Fruit fly (Drosophila melanogaster) whole organism, prepupa: ENCODE results near the gene alpha-Est6.

Experiments
- Blimp-1 ChIP-seq: fragments of 200-800 bp; sonication (Bioruptor generic); optimal IDR thresholded peaks from 3 replicates; lab custom pipeline; 2017; ENCODE audit warnings: missing biosample characterization, missing genetic modification characterization, mild to moderate bottlenecking, moderate library complexity, missing genetic modification reagents
- CG10631 ChIP-seq: fragments of 200-800 bp; sonication (Bioruptor generic); optimal IDR thresholded peaks from 2 replicates; lab custom pipeline; 2016; ENCODE audit warnings: missing biosample characterization, missing genetic modification characterization
- CG10669 ChIP-seq: fragments of 200-800 bp; sonication (Bioruptor generic); optimal IDR thresholded peaks from 3 replicates; lab custom pipeline; 2018; ENCODE audit warnings: missing biosample characterization, mild to moderate bottlenecking, missing genetic modification characterization, moderate library complexity
- CG11294 ChIP-seq: fragments of 200-800 bp; sonication (Bioruptor generic); IDR thresholded peaks from 2 replicates; pipeline ENCODE4 v1.3.6; 2022; ENCODE audit warnings: missing biosample characterization, missing genetic modification characterization
- CG11762 ChIP-seq: fragments of 200-800 bp; sonication (Bioruptor generic); optimal IDR thresholded peaks from 3 replicates; lab custom pipeline; 2016; ENCODE audit warnings: missing biosample characterization, missing genetic modification characterization; ENCODE audit not compliant: insufficient read depth
- CG11902 ChIP-seq: fragments of 200-800 bp; sonication (Bioruptor generic); optimal IDR thresholded peaks from 3 replicates; lab custom pipeline; 2016; ENCODE audit warnings: missing biosample characterization, missing genetic modification characterization
- CG15336 ChIP-seq: fragments of 200-800 bp; sonication (Bioruptor generic); IDR thresholded peaks from 2 replicates; pipeline ENCODE4 v1.3.6; 2022; ENCODE audit warnings: missing biosample characterization, missing genetic modification characterization
- CG1621 ChIP-seq: fragments of 200-800 bp; sonication (Bioruptor generic); optimal IDR thresholded peaks from 3 replicates; lab custom pipeline; 2018; ENCODE audit warnings: missing biosample characterization, mild to moderate bottlenecking, missing genetic modification characterization
- CG16779 ChIP-seq: fragments of 200-800 bp; sonication (Bioruptor generic); optimal IDR thresholded peaks from 3 replicates; lab custom pipeline; 2017; ENCODE audit warnings: missing biosample characterization, mild to moderate bottlenecking, missing genetic modification characterization
- CG3032 ChIP-seq: fragments of 200-800 bp; optimal IDR thresholded peaks from 2 replicates; lab custom pipeline; 2019; ENCODE audit warnings: missing biosample characterization, mild to moderate bottlenecking, missing genetic modification characterization, moderate library complexity
- CG31627 ChIP-seq: fragments of 200-800 bp; sonication (Bioruptor generic); optimal IDR thresholded peaks from 3 replicates; lab custom pipeline; 2016; ENCODE audit warnings: missing biosample characterization, missing genetic modification characterization
- CG32006 ChIP-seq: fragments of 200-800 bp; sonication (Bioruptor generic); optimal IDR thresholded peaks from 3 replicates; lab custom pipeline; 2017; ENCODE audit warnings: missing biosample characterization, mild to moderate bottlenecking, missing genetic modification characterization
- CG34406 ChIP-seq: fragments of 200-800 bp; sonication (Bioruptor generic); optimal IDR thresholded peaks from 3 replicates; lab custom pipeline; 2016; ENCODE audit warnings: missing biosample characterization, missing genetic modification characterization
- CG3919 ChIP-seq: fragments of 200-800 bp; sonication (Bioruptor generic); optimal IDR thresholded peaks from 3 replicates; lab custom pipeline; 2016; ENCODE audit warnings: missing biosample characterization, missing genetic modification characterization
- CG4318 ChIP-seq: fragments of 200-800 bp; sonication (Bioruptor generic); optimal IDR thresholded peaks from 3 replicates; lab custom pipeline; 2017; ENCODE audit warnings: missing biosample characterization, mild to moderate bottlenecking, missing genetic modification characterization
- CG6276 ChIP-seq: fragments of 200-800 bp; sonication (Bioruptor generic); optimal IDR thresholded peaks from 2 replicates; lab custom pipeline; 2017; ENCODE audit warnings: missing biosample characterization, mild to moderate bottlenecking, missing genetic modification characterization
- CG6792 ChIP-seq: fragments of 200-800 bp; sonication (Bioruptor generic); optimal IDR thresholded peaks from 3 replicates; lab custom pipeline; 2016; ENCODE audit warnings: missing biosample characterization, missing genetic modification characterization
- CG6808 ChIP-seq: fragments of 200-800 bp; sonication (Bioruptor generic); optimal IDR thresholded peaks from 3 replicates; lab custom pipeline; 2017; ENCODE audit warnings: missing biosample characterization, missing genetic modification characterization, mild to moderate bottlenecking, moderate library complexity, missing genetic modification reagents
- CG6854 ChIP-seq: fragments of 200-800 bp; sonication (Bioruptor generic); optimal IDR thresholded peaks from 2 replicates; lab custom pipeline; 2017; ENCODE audit warnings: missing biosample characterization, mild to moderate bottlenecking, missing genetic modification characterization
- CG7368 ChIP-seq: fragments of 200-800 bp; sonication (Bioruptor generic); optimal IDR thresholded peaks from 3 replicates; lab custom pipeline; 2016; ENCODE audit warnings: missing biosample characterization, missing genetic modification characterization
- CG8119 ChIP-seq: fragments of 200-800 bp; sonication (Bioruptor generic); IDR thresholded peaks from 3 replicates; pipeline ENCODE4 v1.3.6; 2022; ENCODE audit warnings: missing biosample characterization, missing genetic modification characterization
- CG8319 ChIP-seq: fragments of 200-800 bp; sonication (Bioruptor generic); optimal IDR thresholded peaks from 3 replicates; lab custom pipeline; 2016; ENCODE audit warnings: missing biosample characterization, missing genetic modification characterization
- Eip78C ChIP-seq: fragments of 200-800 bp; sonication (Bioruptor generic); peaks from one replicate; lab custom pipeline; 2016; ENCODE audit warnings: missing biosample characterization, missing genetic modification characterization
- Eip93F ChIP-seq: fragments of 200-800 bp; sonication (Bioruptor generic); optimal IDR thresholded peaks from 2 replicates; lab custom pipeline; 2016; ENCODE audit warnings: missing biosample characterization, mild to moderate bottlenecking, missing genetic modification characterization
- Ets21C ChIP-seq: fragments of 200-800 bp; sonication (Bioruptor generic); optimal IDR thresholded peaks from 3 replicates; lab custom pipeline; 2016; ENCODE audit warnings: missing biosample characterization, missing genetic modification characterization
- Ets96B ChIP-seq: fragments of 200-800 bp; optimal IDR thresholded peaks from 2 replicates; lab custom pipeline; 2019; ENCODE audit warnings: missing biosample characterization, mild to moderate bottlenecking, missing genetic modification characterization, moderate library complexity
- Gug ChIP-seq: fragments of 200-800 bp; sonication (Bioruptor generic); IDR thresholded peaks from 2 replicates; pipeline ENCODE4 v1.3.6; 2022; ENCODE audit warnings: missing biosample characterization, missing genetic modification characterization
- Hr38 ChIP-seq: sonication (Bioruptor generic); optimal IDR thresholded peaks from 2 replicates; lab custom pipeline; 2016; ENCODE audit warnings: missing biosample characterization, missing genetic modification characterization
- Hr4 ChIP-seq: fragments of 200-800 bp; sonication (Bioruptor generic); optimal IDR thresholded peaks from 3 replicates; lab custom pipeline; 2016; ENCODE audit warnings: missing biosample characterization, missing genetic modification characterization
- Lpt ChIP-seq: fragments of 200-800 bp; sonication (Bioruptor generic); optimal IDR thresholded peaks from 3 replicates; lab custom pipeline; 2016; ENCODE audit warnings: missing biosample characterization, missing genetic modification characterization
- Met ChIP-seq: fragments of 200-800 bp; sonication (Bioruptor generic); optimal IDR thresholded peaks from 3 replicates; lab custom pipeline; 2016; ENCODE audit warnings: missing biosample characterization, missing genetic modification characterization
- OdsH ChIP-seq: fragments of 200-800 bp; sonication (Bioruptor generic); optimal IDR thresholded peaks from 3 replicates; lab custom pipeline; 2016; ENCODE audit warnings: missing biosample characterization, missing genetic modification characterization
- Smox ChIP-seq: fragments of 200-800 bp; sonication (Bioruptor generic); optimal IDR thresholded peaks from 3 replicates; lab custom pipeline; 2016; ENCODE audit warnings: missing biosample characterization, missing genetic modification characterization
- Sox102F ChIP-seq: fragments of 200-800 bp; sonication (Bioruptor generic); optimal IDR thresholded peaks from 2 replicates; lab custom pipeline; 2016; ENCODE audit warnings: missing biosample characterization, mild to moderate bottlenecking, missing genetic modification characterization
- Sox14 ChIP-seq: fragments of 200-800 bp; sonication (Bioruptor generic); optimal IDR thresholded peaks from 3 replicates; lab custom pipeline; 2016; ENCODE audit warnings: missing biosample characterization, missing genetic modification characterization
- Sox15 ChIP-seq: fragments of 200-800 bp; sonication (Bioruptor generic); optimal IDR thresholded peaks from 3 replicates; lab custom pipeline; 2016; ENCODE audit warnings: missing biosample characterization, missing genetic modification characterization
- achi ChIP-seq: fragments of 200-800 bp; sonication (Bioruptor generic); optimal IDR thresholded peaks from 3 replicates; lab custom pipeline; 2016; ENCODE audit warnings: missing biosample characterization, missing genetic modification characterization
- acj6 ChIP-seq: fragments of 200-800 bp; sonication (Bioruptor generic); optimal IDR thresholded peaks from 3 replicates; lab custom pipeline; 2016; ENCODE audit warnings: missing biosample characterization, missing genetic modification characterization
- cyc ChIP-seq: fragments of 200-800 bp; sonication (Bioruptor generic); optimal IDR thresholded peaks from 3 replicates; lab custom pipeline; 2016; ENCODE audit warnings: missing biosample characterization, missing genetic modification characterization
- dac ChIP-seq: fragments of 200-800 bp; sonication (Bioruptor generic); optimal IDR thresholded peaks from 2 replicates; lab custom pipeline; 2017; ENCODE audit warnings: missing biosample characterization, mild to moderate bottlenecking, missing genetic modification characterization
- eg ChIP-seq: fragments of 200-800 bp; sonication (Bioruptor generic); IDR thresholded peaks from 3 replicates; pipeline ENCODE4 v1.3.6; 2022; ENCODE audit warnings: missing biosample characterization, missing genetic modification characterization
- esn ChIP-seq: fragments of 200-800 bp; sonication (Bioruptor generic); optimal IDR thresholded peaks from 2 replicates; lab custom pipeline; 2016; ENCODE audit warnings: missing biosample characterization, mild to moderate bottlenecking, missing genetic modification characterization, moderate library complexity
- fd85E ChIP-seq: fragments of 200-800 bp; sonication (Bioruptor generic); optimal IDR thresholded peaks from 3 replicates; lab custom pipeline; 2016; ENCODE audit warnings: missing biosample characterization, missing genetic modification characterization
- fkh ChIP-seq: fragments of 200-800 bp; sonication (Bioruptor generic); optimal IDR thresholded peaks from 3 replicates; lab custom pipeline; 2017; ENCODE audit warnings: missing biosample characterization, mild to moderate bottlenecking, missing genetic modification characterization, moderate library complexity
- lz ChIP-seq: fragments of 200-800 bp; sonication (Bioruptor generic); optimal IDR thresholded peaks from 3 replicates; lab custom pipeline; 2016; ENCODE audit warnings: missing biosample characterization, missing genetic modification characterization
- net ChIP-seq: fragments of 200-800 bp; sonication (Bioruptor generic); optimal IDR thresholded peaks from 3 replicates; lab custom pipeline; 2016; ENCODE audit warnings: missing biosample characterization, missing genetic modification characterization
- pdm3 ChIP-seq: fragments of 200-800 bp; sonication (Bioruptor generic); optimal IDR thresholded peaks from 3 replicates; lab custom pipeline; 2016; ENCODE audit warnings: missing biosample characterization, missing genetic modification characterization
- spab ChIP-seq: fragments of 200-800 bp; sonication (Bioruptor generic); optimal IDR thresholded peaks from 2 replicates; lab custom pipeline; 2017; ENCODE audit warnings: missing biosample characterization, mild to moderate bottlenecking, missing genetic modification characterization, missing genetic modification reagents
- ss ChIP-seq, 2 experiments: fragments of 200-800 bp; sonication (Bioruptor generic); optimal IDR thresholded peaks; 2 replicates in 1 of 2; 3 replicates in 1 of 2; lab custom pipeline; 2017 to 2018; ENCODE audit warnings: mild to moderate bottlenecking in 2 of 2, missing biosample characterization in 2 of 2, missing genetic modification characterization in 2 of 2, moderate library complexity in 1 of 2
- svp ChIP-seq: fragments of 200-800 bp; sonication (Bioruptor generic); peaks from one replicate; lab custom pipeline; 2016; ENCODE audit warnings: missing biosample characterization, missing genetic modification characterization
- topi ChIP-seq: fragments of 200-800 bp; sonication (Bioruptor generic); optimal IDR thresholded peaks from 3 replicates; lab custom pipeline; 2016; ENCODE audit warnings: missing biosample characterization, missing genetic modification characterization
- vri ChIP-seq: fragments of 200-800 bp; sonication (Bioruptor generic); optimal IDR thresholded peaks from 3 replicates; lab custom pipeline; 2016; ENCODE audit warnings: missing biosample characterization, mild to moderate bottlenecking, missing genetic modification characterization

The alpha-Est6 gene

DNA sequence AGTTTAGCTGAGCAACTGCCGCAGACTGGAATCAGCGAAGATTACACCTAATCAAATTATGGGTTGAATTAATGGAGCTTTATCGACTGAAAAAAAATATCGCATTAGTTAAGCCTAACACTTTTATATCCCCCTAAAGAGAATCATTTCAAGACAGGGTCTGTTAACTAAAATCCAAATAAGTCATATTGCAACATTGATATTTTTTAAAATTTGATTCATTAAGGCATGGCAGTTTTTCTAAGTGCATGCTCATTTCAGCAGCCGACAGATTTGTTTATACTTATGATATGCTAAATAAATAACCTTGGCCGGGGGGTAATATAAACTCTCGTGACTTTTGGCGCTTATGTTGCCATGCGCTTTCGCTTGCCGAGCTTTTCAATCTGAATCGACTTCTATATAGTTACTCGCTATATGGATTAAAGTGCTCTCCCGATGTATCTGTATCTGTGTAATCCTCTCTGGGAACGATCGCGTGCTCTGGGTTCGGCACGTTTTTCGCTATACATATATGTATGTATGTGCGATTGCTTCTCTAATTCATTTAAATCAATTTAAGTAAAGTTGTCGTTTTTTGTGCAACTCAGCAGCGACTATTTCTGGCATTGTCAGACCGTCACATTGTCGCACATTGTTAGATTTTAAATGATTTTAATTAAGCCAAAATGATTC is 22.1 kb downstream of the alpha-Est6 start:
- TF ChIP-seq fkh (GFP tag; lab: Kevin White, UChicago) (peak; percentile 86), Blimp-1 (GFP tag; lab: Kevin White, UChicago) (no peak), OdsH (GFP tag; lab: Kevin White, UChicago) (peak; percentile 27), CG10631 (no peak), CG11294 (peak; percentile 44; the same call in 1 of the 2 replicates), CG6276 (GFP tag; lab: Kevin White, UChicago) (peak; percentile 18), Ets96B (tag; lab: Kevin White, UChicago) (no peak), CG31627 (peak; percentile 27), CG7368 (GFP tag; lab: Kevin White, UChicago) (no peak), acj6 (GFP tag; lab: Kevin White, UChicago) (peak; percentile 37), Sox15 (GFP tag; lab: Kevin White, UChicago) (no peak), CG34406 (GFP tag; lab: Kevin White, UChicago) (no peak), pdm3 (GFP tag; lab: Kevin White, UChicago) (peak; percentile 45), CG32006 (GFP tag; lab: Kevin White, UChicago) (peak; percentile 60), dac (GFP tag; lab: Kevin White, UChicago) (no peak), eg (GFP tag; lab: Robert Waterston, UW) (no peak; the same call in 2 of the 3 replicates), Eip78C (GFP tag; lab: Kevin White, UChicago) (peak; percentile 73), Sox102F (GFP tag; lab: Kevin White, UChicago) (peak; percentile 1), vri (GFP tag; lab: Kevin White, UChicago) (peak; percentile 26), ss (GFP tag; optimal IDR thresholded peaks at IDR 0.05; lab: Kevin White, UChicago) (no peak), CG11902 (no peak), CG11762 (GFP tag; lab: Kevin White, UChicago) (no peak), CG3919 (GFP tag; lab: Kevin White, UChicago) (peak; percentile 26), fd85E (GFP tag; lab: Kevin White, UChicago) (no peak), Smox (GFP tag; lab: Kevin White, UChicago) (no peak), CG1621 (tag; lab: Kevin White, UChicago) (no peak), CG6854 (GFP tag; lab: Kevin White, UChicago) (no peak), Ets21C (GFP tag; lab: Kevin White, UChicago) (no peak), CG3032 (no peak), Gug (0 out of 2 replicates have a peak, but pooled peaks have one; percentile 16), esn (peak; percentile 15), topi (GFP tag; lab: Kevin White, UChicago) (no peak), Met (GFP tag; lab: Kevin White, UChicago) (peak; percentile 29), cyc (GFP tag; lab: Kevin White, UChicago) (peak; percentile 15), spab (GFP tag; lab: Kevin White, UChicago) (no peak), Sox14 (GFP tag; lab: Kevin White, UChicago) (peak; percentile 20), Hr38 (GFP tag; lab: Kevin White, UChicago) (no peak), CG16779 (tag; lab: Kevin White, UChicago) (no peak), lz (GFP tag; lab: Kevin White, UChicago) (peak; percentile 13), CG15336 (peak; percentile 51), CG10669 (GFP tag; lab: Kevin White, UChicago) (no peak), CG4318 (GFP tag; lab: Kevin White, UChicago) (no peak), CG8319 (GFP tag; lab: Kevin White, UChicago) (no peak), CG8119 (GFP tag; lab: Robert Waterston, UW) (no peak), net (no peak), CG6792 (GFP tag; lab: Kevin White, UChicago) (peak; percentile 1), Eip93F (GFP tag; lab: Kevin White, UChicago) (no peak), Hr4 (peak; percentile 64), svp (GFP tag; lab: Kevin White, UChicago) (peak; percentile 17), CG6808 (GFP tag; lab: Kevin White, UChicago) (no peak), achi (GFP tag; lab: Kevin White, UChicago) (no peak), Lpt (GFP tag; lab: Kevin White, UChicago) (no peak)
